Comparison of ENCODE assay signal across 4 worm cellular contexts in the genomic region with DNA sequence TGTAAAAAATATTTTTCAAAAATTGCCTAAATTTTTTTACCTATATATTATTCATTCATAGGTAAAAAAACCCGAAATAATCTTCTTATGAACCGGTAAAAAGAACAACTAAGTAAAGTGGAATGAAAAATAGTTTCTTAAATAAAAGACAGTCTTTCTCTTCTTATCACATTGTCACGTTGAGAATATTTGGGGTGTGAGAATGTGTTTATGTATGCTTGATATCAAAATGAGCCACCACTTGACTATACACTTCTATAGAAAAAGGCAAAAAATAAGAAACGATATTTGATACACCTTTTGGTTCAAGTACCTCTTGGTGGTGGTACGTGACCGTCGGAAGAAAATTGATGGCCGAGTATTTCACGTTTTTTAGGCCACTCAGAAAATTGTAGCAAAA.
TF ChIP-seq lines count a peak whose summit lies in the region.

A gene (minus strand): TSS at position 103 of the 400 bp plus-strand sequence.

TF ChIP-seq in whole organism, L2 larva, 48 proteins besides CTCF, POLR2A, EP300 and RAD21:
- TF ChIP-seq ztf-4 (tag; optimal IDR thresholded peaks at IDR 0.05; lab: Kevin White, UChicago) = no peak
- peak; percentile 41 for TF ChIP-seq fos-1 (tag; optimal IDR thresholded peaks at IDR 0.05; lab: Kevin White, UChicago)
- no peak for TF ChIP-seq lin-11 (tag; optimal IDR thresholded peaks at IDR 0.05; lab: Kevin White, UChicago)
- no peak for TF ChIP-seq elt-1 (tag; optimal IDR thresholded peaks at IDR 0.05; lab: Kevin White, UChicago)

TF ChIP-seq in whole organism, L3 larva, 47 proteins besides CTCF, POLR2A, EP300 and RAD21:
- TF ChIP-seq pqm-1 (tag; optimal IDR thresholded peaks at IDR 0.05; lab: Kevin White, UChicago) (peak; percentile 58), nhr-43 (tag; optimal IDR thresholded peaks at IDR 0.05; lab: Kevin White, UChicago; ENCODE audit: poor library complexity, severe bottlenecking) (no peak), elt-2 (tag; optimal IDR thresholded peaks at IDR 0.05; lab: Kevin White, UChicago) (peak; percentile 58), elt-1 (tag; optimal IDR thresholded peaks at IDR 0.05; lab: Kevin White, UChicago) (no peak), pha-4 (tag; optimal IDR thresholded peaks at IDR 0.05; lab: Kevin White, UChicago) (peak; percentile 13)

TF ChIP-seq in whole organism, L4 larva, 104 proteins besides CTCF, POLR2A, EP300 and RAD21:
- TF ChIP-seq nhr-25 (tag; optimal IDR thresholded peaks at IDR 0.05; lab: Kevin White, UChicago; ENCODE audit: borderline replicate concordance, insufficient read depth) (no peak), mxl-2 (GFP tag; conservative IDR thresholded peaks at IDR 0.05; lab: Robert Waterston, UW) (no peak), dmd-6 (GFP tag; IDR thresholded peaks at IDR 0.05; lab: Robert Waterston, UW) (0 out of 2 replicates have a peak, but pooled peaks have one; percentile 15), hlh-11 (tag; optimal IDR thresholded peaks at IDR 0.05; lab: Kevin White, UChicago) (peak; percentile 18), mdt-29 (GFP tag; IDR thresholded peaks at IDR 0.05; lab: Robert Waterston, UW) (no peak), madf-9 (GFP tag; conservative IDR thresholded peaks at IDR 0.05; lab: Robert Waterston, UW) (no peak), ZK337.2 (GFP tag; IDR thresholded peaks at IDR 0.05; lab: Robert Waterston, UW) (no peak), dve-1 (tag; optimal IDR thresholded peaks at IDR 0.05; lab: Kevin White, UChicago; ENCODE audit: insufficient read depth) (peak; percentile 17), fos-1 (tag; optimal IDR thresholded peaks at IDR 0.05; lab: Kevin White, UChicago) (no peak), php-3 (GFP tag; IDR thresholded peaks at IDR 0.05; lab: Robert Waterston, UW) (no peak), fkh-10 (GFP tag; optimal IDR thresholded peaks at IDR 0.05; lab: Kevin White, UChicago) (no peak), unc-39 (tag; optimal IDR thresholded peaks at IDR 0.05; lab: Kevin White, UChicago) (no peak), daf-16 (GFP tag; optimal IDR thresholded peaks at IDR 0.05; lab: Kevin White, UChicago) (no peak), daf-16 (tag; optimal IDR thresholded peaks at IDR 0.05; lab: Kevin White, UChicago) (peak; percentile 71), ceh-44 (GFP tag; IDR thresholded peaks at IDR 0.05; lab: Robert Waterston, UW) (no peak), aha-1 (tag; lab: Kevin White, UChicago) (peak; percentile 86), F49E8.2 (tag; optimal IDR thresholded peaks at IDR 0.05; lab: Kevin White, UChicago; ENCODE audit: borderline replicate concordance) (no peak), hlh-30 (tag; optimal IDR thresholded peaks at IDR 0.05; lab: Kevin White, UChicago; ENCODE audit: insufficient read depth) (peak; percentile 57), jun-1 (tag; optimal IDR thresholded peaks at IDR 0.05; lab: Kevin White, UChicago) (no peak), pqm-1 (tag; optimal IDR thresholded peaks at IDR 0.05; lab: Kevin White, UChicago) (peak; percentile 20), nhr-28 (tag; optimal IDR thresholded peaks at IDR 0.05; lab: Kevin White, UChicago) (peak; percentile 25)

TF ChIP-seq in whole organism, young adult, 124 proteins besides CTCF, POLR2A, EP300 and RAD21:
- TF ChIP-seq ceh-100 (GFP tag; IDR thresholded peaks at IDR 0.05; lab: Robert Waterston, UW) (no peak), F37B4.10 (GFP tag; IDR thresholded peaks at IDR 0.05; lab: Robert Waterston, UW) (no peak), nhr-80 (tag; optimal IDR thresholded peaks at IDR 0.05; lab: Kevin White, UChicago) (peak; percentile 8), C17E4.6 (GFP tag; IDR thresholded peaks at IDR 0.05; lab: Robert Waterston, UW) (no peak), F57C9.4 (tag; optimal IDR thresholded peaks at IDR 0.05; lab: Kevin White, UChicago) (no peak), let-607 (tag; optimal IDR thresholded peaks at IDR 0.05; lab: Kevin White, UChicago) (no peak), attf-6 (GFP tag; IDR thresholded peaks at IDR 0.05; lab: Robert Waterston, UW) (no peak), lsy-27 (tag; optimal IDR thresholded peaks at IDR 0.05; lab: Kevin White, UChicago; ENCODE audit: borderline replicate concordance, insufficient read depth) (no peak)
